Worm (Caenorhabditis elegans) whole organism, L4 larva: ENCODE results near the gene snb-5.

Experiments used
- lin-29 ChIP-seq: fragments of 200-800 bp; sonication (Bioruptor generic); IDR thresholded peaks from 2 replicates; pipeline ENCODE4 v1.3.6; 2022; ENCODE audit warnings: missing genetic modification reagents, missing genetic modification characterization, missing compliant biosample characterization
- nhr-76 ChIP-seq: fragments of 150-350 bp; optimal IDR thresholded peaks from 2 replicates; lab custom pipeline; 2014; ENCODE audit warnings: missing biosample characterization, missing genetic modification characterization
- rbr-2 ChIP-seq: sonication (generic microtip); optimal IDR thresholded peaks from 2 replicates; lab custom pipeline; 2016; ENCODE audit warnings: missing genotype, missing genetic modification characterization, missing compliant biosample characterization

DNA sequence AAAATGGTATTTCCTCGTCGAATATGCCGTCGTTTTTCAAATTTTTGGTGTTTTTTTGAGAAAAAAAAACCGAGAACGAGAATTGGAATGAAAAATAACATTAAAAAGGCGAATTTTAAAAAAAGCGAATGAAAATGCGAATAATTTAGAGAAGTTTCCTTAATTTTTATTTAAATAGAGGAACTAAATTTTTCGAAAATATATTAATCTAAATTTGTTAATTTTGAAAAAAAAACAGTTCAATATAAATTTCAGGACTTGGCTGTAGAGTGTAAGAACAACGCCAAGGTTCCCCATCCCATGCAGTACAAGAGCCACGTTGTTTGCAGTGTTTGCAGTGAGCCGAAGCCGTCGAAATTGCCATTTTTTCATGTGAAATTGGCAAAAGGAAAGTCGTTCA, 12.3 kb upstream of the snb-5 start, which contains the start of gene C50C3.19:
- TF ChIP-seq lin-29 (GFP tag; lab: Robert Waterston, UW) (no peak), nhr-76 (tag; lab: Kevin White, UChicago) (no peak), rbr-2 (tag; lab: Kevin White, UChicago) (no peak)
